Worm (Caenorhabditis elegans): ENCODE data around the gene Y39A1A.22.

The Y39A1A.22 gene

ce11 chrIII:10671894-10672293, 34.9 kb downstream of the Y39A1A.22 start:
- no peak for TF ChIP-seq nhr-21 (tag; optimal IDR thresholded peaks at IDR 0.05)
- TF ChIP-seq fos-1 (tag; optimal IDR thresholded peaks at IDR 0.05), result no peak
- no peak for TF ChIP-seq peb-1 (tag; optimal IDR thresholded peaks at IDR 0.05)
- no peak for TF ChIP-seq egl-27 (tag; optimal IDR thresholded peaks at IDR 0.05)
- no peak for TF ChIP-seq sma-9 (GFP tag; optimal IDR thresholded peaks at IDR 0.05)
- TF ChIP-seq sma-9 (tag; optimal IDR thresholded peaks at IDR 0.05), result no peak
- no peak for TF ChIP-seq crh-2 (tag; optimal IDR thresholded peaks at IDR 0.05)
- TF ChIP-seq ceh-16 (tag; optimal IDR thresholded peaks at IDR 0.05), result no peak
- no peak for TF ChIP-seq ama-1 (optimal IDR thresholded peaks at IDR 0.05)
- no peak for TF ChIP-seq lsy-2 (tag; optimal IDR thresholded peaks at IDR 0.05)
- no peak for TF ChIP-seq ceh-82 (tag; optimal IDR thresholded peaks at IDR 0.05)
- TF ChIP-seq ztf-4 (tag; optimal IDR thresholded peaks at IDR 0.05), result no peak
- no peak for TF ChIP-seq nhr-6 (tag; optimal IDR thresholded peaks at IDR 0.05)

- no peak for TF ChIP-seq nhr-129 (tag; optimal IDR thresholded peaks at IDR 0.05)
- no peak for TF ChIP-seq C34F6.9 (tag; optimal IDR thresholded peaks at IDR 0.05)
- no peak for TF ChIP-seq mab-5 (tag; optimal IDR thresholded peaks at IDR 0.05)
- no peak for TF ChIP-seq peb-1 (tag; optimal IDR thresholded peaks at IDR 0.05)
- no peak for TF ChIP-seq nhr-23 (tag; optimal IDR thresholded peaks at IDR 0.05)
- TF ChIP-seq Y55F3AM.14 (GFP tag; optimal IDR thresholded peaks at IDR 0.05), result no peak
- no peak for TF ChIP-seq R02D3.7 (tag; optimal IDR thresholded peaks at IDR 0.05)
- TF ChIP-seq ZK546.5 (tag; optimal IDR thresholded peaks at IDR 0.05), result no peak
- TF ChIP-seq egl-27 (tag; optimal IDR thresholded peaks at IDR 0.05), result no peak
- TF ChIP-seq dmd-4 (tag; optimal IDR thresholded peaks at IDR 0.05), result no peak
- no peak for TF ChIP-seq nhr-11 (tag; optimal IDR thresholded peaks at IDR 0.05)
- no peak for TF ChIP-seq gmeb-1 (tag; optimal IDR thresholded peaks at IDR 0.05)
- no peak for TF ChIP-seq crh-2 (tag; optimal IDR thresholded peaks at IDR 0.05)
- TF ChIP-seq unc-62 (GFP tag; optimal IDR thresholded peaks at IDR 0.05), result no peak
Measured at ce11 chrIII:10666640-10667039, 40.2 kb downstream of the Y39A1A.22 start.

DNA sequence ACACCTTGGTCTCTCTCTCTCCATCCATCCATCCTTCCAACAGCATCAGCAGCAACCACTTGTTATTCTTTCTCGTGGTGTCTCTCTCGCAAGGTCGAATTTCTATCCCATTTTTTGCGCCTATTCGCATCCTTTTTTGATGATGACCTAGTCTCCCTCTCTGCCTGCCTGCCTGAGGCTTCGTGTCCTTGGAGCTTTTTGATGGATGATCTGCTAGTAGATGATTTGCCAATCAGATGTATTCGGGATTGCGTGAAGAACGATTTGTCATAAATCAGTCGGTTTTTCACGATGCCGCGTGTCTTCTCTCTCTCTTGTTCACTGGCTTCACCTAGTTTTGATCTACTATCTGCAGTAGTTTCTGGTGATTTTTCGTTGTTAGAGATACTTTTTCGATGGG, 45.5 kb downstream of the Y39A1A.22 start:
- TF ChIP-seq F13H6.1 (tag; optimal IDR thresholded peaks at IDR 0.05) (no peak), nhr-129 (tag; optimal IDR thresholded peaks at IDR 0.05) (peak; percentile 7), ceh-16 (tag; optimal IDR thresholded peaks at IDR 0.05) (no peak), sma-3 (GFP tag; optimal IDR thresholded peaks at IDR 0.05) (peak; percentile 11), nhr-25 (tag; optimal IDR thresholded peaks at IDR 0.05) (peak; percentile 30)

ce11 chrIII:10658394-10658793, 48.4 kb downstream of the Y39A1A.22 start:
- no peak for TF ChIP-seq unc-55 (GFP tag; optimal IDR thresholded peaks at IDR 0.05)
- TF ChIP-seq F13H6.1 (tag; optimal IDR thresholded peaks at IDR 0.05), result no peak
- TF ChIP-seq nhr-25 (tag; optimal IDR thresholded peaks at IDR 0.05), result no peak
- no peak for TF ChIP-seq fos-1 (tag; optimal IDR thresholded peaks at IDR 0.05)
- no peak for TF ChIP-seq nhr-77 (tag; optimal IDR thresholded peaks at IDR 0.05)
- no peak for TF ChIP-seq aly-2 (tag; optimal IDR thresholded peaks at IDR 0.05)
- TF ChIP-seq alr-1 (tag; optimal IDR thresholded peaks at IDR 0.05), result no peak
- no peak for TF ChIP-seq sma-3 (GFP tag; optimal IDR thresholded peaks at IDR 0.05)
- no peak for TF ChIP-seq crh-2 (tag; optimal IDR thresholded peaks at IDR 0.05)
- no peak for TF ChIP-seq elt-1 (tag; optimal IDR thresholded peaks at IDR 0.05)
- TF ChIP-seq zag-1 (tag; optimal IDR thresholded peaks at IDR 0.05), result no peak
- TF ChIP-seq nhr-10 (tag; optimal IDR thresholded peaks at IDR 0.05), result no peak
- no peak for TF ChIP-seq nhr-23 (tag; optimal IDR thresholded peaks at IDR 0.05)
- TF ChIP-seq lsy-2 (tag; optimal IDR thresholded peaks at IDR 0.05), result no peak
- no peak for TF ChIP-seq peb-1 (tag; optimal IDR thresholded peaks at IDR 0.05)
- TF ChIP-seq ceh-82 (tag; optimal IDR thresholded peaks at IDR 0.05), result no peak
- TF ChIP-seq dmd-4 (tag; optimal IDR thresholded peaks at IDR 0.05), result no peak
- no peak for TF ChIP-seq ceh-16 (tag; optimal IDR thresholded peaks at IDR 0.05)
- TF ChIP-seq blmp-1 (tag; optimal IDR thresholded peaks at IDR 0.05; ENCODE audit: insufficient read depth), result no peak
- TF ChIP-seq nhr-129 (tag; optimal IDR thresholded peaks at IDR 0.05), result no peak

ce11 chrIII:10657661-10658060, 49.2 kb downstream of the Y39A1A.22 start:
- TF ChIP-seq nhr-11 (tag; optimal IDR thresholded peaks at IDR 0.05) (no peak), elt-1 (tag; optimal IDR thresholded peaks at IDR 0.05) (no peak), ztf-1 (GFP tag; conservative IDR thresholded peaks at IDR 0.05) (no peak), lin-11 (tag; optimal IDR thresholded peaks at IDR 0.05) (no peak), F13H6.1 (tag; optimal IDR thresholded peaks at IDR 0.05) (no peak), ztf-11 (tag; optimal IDR thresholded peaks at IDR 0.05) (no peak), ztf-4 (tag; optimal IDR thresholded peaks at IDR 0.05) (no peak)
